Fruit fly (Drosophila melanogaster) whole organism, embryonic: ENCODE measurements around the gene Pa1.
A peak's percentile ranks its signal among the peaks of the same experiment; 100 is the strongest.

Experiments used
- Blimp-1 ChIP-seq: fragments of 200-800 bp; sonication (Bioruptor generic); optimal IDR thresholded peaks from 3 replicates; lab custom pipeline; 2018; ENCODE audit warnings: missing biosample characterization, missing genetic modification characterization, mild to moderate bottlenecking, moderate library complexity, missing genetic modification reagents
- CG10147 ChIP-seq: fragments of 200-800 bp; sonication (Bioruptor generic); optimal IDR thresholded peaks from 2 replicates; lab custom pipeline; 2019; ENCODE audit warnings: missing biosample characterization, mild to moderate bottlenecking, missing genetic modification characterization, moderate library complexity
- CG10543 ChIP-seq: fragments of 200-800 bp; sonication (Bioruptor generic); optimal IDR thresholded peaks from 3 replicates; lab custom pipeline; 2017; ENCODE audit warnings: missing biosample characterization, mild to moderate bottlenecking, missing genetic modification characterization, moderate library complexity
- CG11504 ChIP-seq: fragments of 200-800 bp; sonication (Bioruptor generic); optimal IDR thresholded peaks from 3 replicates; lab custom pipeline; 2019; ENCODE audit warnings: missing biosample characterization, mild to moderate bottlenecking, missing genetic modification characterization, moderate library complexity
- CG12236 ChIP-seq: fragments of 200-800 bp; sonication (Bioruptor generic); optimal IDR thresholded peaks from 2 replicates; lab custom pipeline; 2016; ENCODE audit warnings: missing biosample characterization, missing genetic modification characterization
- CG12391 ChIP-seq: fragments of 200-800 bp; sonication (Bioruptor generic); optimal IDR thresholded peaks from 3 replicates; lab custom pipeline; 2018; ENCODE audit warnings: missing biosample characterization, mild to moderate bottlenecking, missing genetic modification characterization, moderate library complexity
- CG13624 ChIP-seq: fragments of 200-800 bp; sonication (Bioruptor generic); optimal IDR thresholded peaks from 2 replicates; lab custom pipeline; 2016; ENCODE audit warnings: missing biosample characterization, missing genetic modification characterization
- CG15696 ChIP-seq: fragments of 200-800 bp; sonication (Bioruptor generic); optimal IDR thresholded peaks from 2 replicates; lab custom pipeline; 2019; ENCODE audit warnings: missing biosample characterization, mild to moderate bottlenecking, missing genetic modification characterization, moderate library complexity
- CG1603 ChIP-seq: fragments of 200-800 bp; sonication (Bioruptor generic); optimal IDR thresholded peaks from 2 replicates; lab custom pipeline; 2019; ENCODE audit warnings: missing biosample characterization, mild to moderate bottlenecking, missing genetic modification characterization, moderate library complexity
- CG34224 ChIP-seq: fragments of 200-800 bp; sonication (Bioruptor generic); IDR thresholded peaks from 3 replicates; pipeline ENCODE4 v1.3.6; 2022; ENCODE audit warnings: missing biosample characterization, missing genetic modification characterization; ENCODE audit not compliant: partially characterized antibody
- CG6689 ChIP-seq: fragments of 200-800 bp; sonication (Bioruptor generic); IDR thresholded peaks from 2 replicates; pipeline ENCODE4 v1.3.6; 2022; ENCODE audit warnings: missing biosample characterization, missing genetic modification characterization
- CG7357 ChIP-seq: fragments of 200-800 bp; sonication (Bioruptor generic); IDR thresholded peaks from 3 replicates; pipeline ENCODE4 v1.3.6; 2022; ENCODE audit warnings: missing biosample characterization, missing genetic modification characterization
- CG9727 ChIP-seq: fragments of 200-800 bp; sonication (Bioruptor generic); optimal IDR thresholded peaks from 3 replicates; lab custom pipeline; 2017; ENCODE audit warnings: missing biosample characterization, mild to moderate bottlenecking, missing genetic modification characterization
- CHES-1-like ChIP-seq: fragments of 200-800 bp; sonication (Bioruptor generic); optimal IDR thresholded peaks from 2 replicates; lab custom pipeline; 2016; ENCODE audit warnings: missing biosample characterization, missing genetic modification characterization
- CoRest ChIP-seq: fragments of 200-800 bp; sonication (Bioruptor generic); optimal IDR thresholded peaks from 3 replicates; lab custom pipeline; 2018; ENCODE audit warnings: missing biosample characterization, mild to moderate bottlenecking, missing genetic modification characterization, moderate library complexity
- D ChIP-seq, 2 experiments: fragments of 200-800 bp in 1 of 2; fragments of >200 bp in 1 of 2; sonication (Bioruptor generic) in 1 of 2; optimal IDR thresholded peaks; 2 replicates in 1 of 2; 3 replicates in 1 of 2; lab custom pipeline; 2017; ENCODE audit warnings: mild to moderate bottlenecking in 1 of 2, missing biosample characterization in 1 of 2, missing genetic modification characterization in 1 of 2, missing genetic modification reagents in 1 of 2
- Dip3 ChIP-seq: fragments of 200-800 bp; sonication (Bioruptor generic); optimal IDR thresholded peaks from 3 replicates; lab custom pipeline; 2016; ENCODE audit warnings: missing biosample characterization, missing genetic modification characterization
- Dp ChIP-seq: fragments of 200-800 bp; sonication (Bioruptor generic); optimal IDR thresholded peaks from 2 replicates; lab custom pipeline; 2018; ENCODE audit warnings: missing biosample characterization, mild to moderate bottlenecking, missing genetic modification characterization, moderate library complexity
- E2f2 ChIP-seq: fragments of 200-800 bp; sonication (Bioruptor generic); IDR thresholded peaks from 2 replicates; pipeline ENCODE4 v1.3.6; 2022; ENCODE audit warnings: missing biosample characterization, missing genetic modification characterization
- Fer3 ChIP-seq: fragments of 200-800 bp; sonication (Bioruptor generic); optimal IDR thresholded peaks from 2 replicates; lab custom pipeline; 2018; ENCODE audit warnings: missing biosample characterization, mild to moderate bottlenecking, missing genetic modification characterization, moderate library complexity
- Gsc ChIP-seq: fragments of 200-800 bp; sonication (Bioruptor generic); IDR thresholded peaks from 2 replicates; pipeline ENCODE4 v1.3.6; 2022; ENCODE audit warnings: missing biosample characterization, missing genetic modification characterization
- Gug ChIP-seq: fragments of 200-800 bp; sonication (Bioruptor generic); IDR thresholded peaks from 4 replicates; pipeline ENCODE4 v1.3.6; 2022; ENCODE audit warnings: missing biosample characterization, missing genetic modification characterization
- Hand ChIP-seq: fragments of 200-800 bp; sonication (Bioruptor generic); optimal IDR thresholded peaks from 2 replicates; lab custom pipeline; 2017; ENCODE audit warnings: mild to moderate bottlenecking, missing biosample characterization, missing genetic modification reagents, missing genetic modification characterization
- HmgZ ChIP-seq: fragments of 200-800 bp; sonication (Bioruptor generic); optimal IDR thresholded peaks from 2 replicates; lab custom pipeline; 2018; ENCODE audit warnings: missing biosample characterization, mild to moderate bottlenecking, missing genetic modification characterization
- Hmx ChIP-seq: fragments of 200-800 bp; sonication (Bioruptor generic); optimal IDR thresholded peaks from 2 replicates; lab custom pipeline; 2016; ENCODE audit warnings: missing biosample characterization, missing genetic modification characterization
- Hsf ChIP-seq: fragments of 200-800 bp; sonication (Bioruptor generic); optimal IDR thresholded peaks from 3 replicates; lab custom pipeline; 2016; ENCODE audit warnings: missing biosample characterization, missing genetic modification characterization
- MESR4 ChIP-seq: fragments of 200-800 bp; sonication (Bioruptor generic); optimal IDR thresholded peaks from 2 replicates; lab custom pipeline; 2018; ENCODE audit warnings: missing biosample characterization, mild to moderate bottlenecking, missing genetic modification characterization, moderate library complexity
- NK7.1 ChIP-seq: fragments of 200-800 bp; sonication (Bioruptor generic); optimal IDR thresholded peaks from 3 replicates; lab custom pipeline; 2016; ENCODE audit warnings: missing biosample characterization, missing genetic modification characterization
- Oli ChIP-seq: fragments of 200-800 bp; sonication (Bioruptor generic); optimal IDR thresholded peaks from 2 replicates; lab custom pipeline; 2018; ENCODE audit warnings: missing biosample characterization, mild to moderate bottlenecking, missing genetic modification characterization, moderate library complexity
- Side ChIP-seq: fragments of 200-800 bp; sonication (Bioruptor generic); optimal IDR thresholded peaks from 2 replicates; lab custom pipeline; 2016; ENCODE audit warnings: missing biosample characterization, missing genetic modification characterization
- TFAM ChIP-seq: fragments of 200-800 bp; sonication (Bioruptor generic); optimal IDR thresholded peaks from 2 replicates; lab custom pipeline; 2017; ENCODE audit warnings: missing biosample characterization, missing genetic modification characterization, inconsistent platforms
- abd-A ChIP-seq: fragments of 200-800 bp; sonication (Bioruptor generic); optimal IDR thresholded peaks from 3 replicates; lab custom pipeline; 2019; ENCODE audit warnings: missing biosample characterization, mild to moderate bottlenecking, missing genetic modification characterization, moderate library complexity
- aop ChIP-seq: fragments of 200-800 bp; sonication (Bioruptor generic); IDR thresholded peaks from 2 replicates; pipeline ENCODE4 v1.3.6; 2022; ENCODE audit warnings: missing biosample characterization, missing genetic modification characterization
- ap ChIP-seq: fragments of 200-800 bp; sonication (Bioruptor generic); IDR thresholded peaks from 2 replicates; pipeline ENCODE4 v1.3.6; 2022; ENCODE audit warnings: missing biosample characterization, missing genetic modification characterization
- btn ChIP-seq: fragments of 200-800 bp; sonication (Bioruptor generic); optimal IDR thresholded peaks from 2 replicates; lab custom pipeline; 2016; ENCODE audit warnings: missing biosample characterization, missing genetic modification characterization
- disco-r ChIP-seq: fragments of 200-800 bp; sonication (Bioruptor generic); optimal IDR thresholded peaks from 2 replicates; lab custom pipeline; 2016; ENCODE audit warnings: missing biosample characterization, missing genetic modification characterization
- dmrt99B ChIP-seq: fragments of 200-800 bp; sonication (Bioruptor generic); optimal IDR thresholded peaks from 2 replicates; lab custom pipeline; 2018; ENCODE audit warnings: missing biosample characterization, mild to moderate bottlenecking, missing genetic modification characterization, moderate library complexity
- en ChIP-seq: fragments of 200-800 bp; sonication (Bioruptor generic); optimal IDR thresholded peaks from 2 replicates; lab custom pipeline; 2016; ENCODE audit warnings: missing biosample characterization, missing genetic modification characterization
- eve ChIP-seq, 2 experiments: fragments of >200 bp; optimal IDR thresholded peaks; 2 replicates each; lab custom pipeline; 2017; ENCODE audit warnings: missing biosample characterization in 2 of 2, missing genetic modification characterization in 2 of 2
- kni ChIP-seq: fragments of 200-800 bp; sonication (Bioruptor generic); optimal IDR thresholded peaks from 3 replicates; lab custom pipeline; 2017; ENCODE audit warnings: mild to moderate bottlenecking, missing biosample characterization, missing genetic modification reagents, missing genetic modification characterization
- lbe ChIP-seq: fragments of 200-800 bp; sonication (Bioruptor generic); optimal IDR thresholded peaks from 2 replicates; lab custom pipeline; 2016; ENCODE audit warnings: missing biosample characterization, mild to moderate bottlenecking, missing genetic modification characterization
- nau ChIP-seq: fragments of 200-800 bp; sonication (Bioruptor generic); optimal IDR thresholded peaks from 3 replicates; lab custom pipeline; 2017; ENCODE audit warnings: missing biosample characterization, mild to moderate bottlenecking, missing genetic modification characterization, missing genetic modification reagents
- pnt ChIP-seq: fragments of 200-800 bp; sonication (Bioruptor generic); optimal IDR thresholded peaks from 3 replicates; lab custom pipeline; 2016; ENCODE audit warnings: missing biosample characterization, missing genetic modification characterization
- ranshi ChIP-seq: fragments of 200-800 bp; sonication (Bioruptor generic); IDR thresholded peaks from 2 replicates; pipeline ENCODE4 v1.3.6; 2022; ENCODE audit warnings: missing biosample characterization, missing genetic modification characterization
- sd ChIP-seq: fragments of 200-800 bp; sonication (Bioruptor generic); optimal IDR thresholded peaks from 3 replicates; lab custom pipeline; 2018; ENCODE audit warnings: missing biosample characterization, mild to moderate bottlenecking, missing genetic modification characterization, moderate library complexity
- shn ChIP-seq: fragments of 200-800 bp; sonication (Bioruptor generic); optimal IDR thresholded peaks from 3 replicates; lab custom pipeline; 2016; ENCODE audit warnings: missing biosample characterization, missing genetic modification characterization
- slou ChIP-seq: fragments of 200-800 bp; sonication (Bioruptor generic); optimal IDR thresholded peaks from 3 replicates; lab custom pipeline; 2016; ENCODE audit warnings: missing biosample characterization, missing genetic modification characterization
- trh ChIP-seq: fragments of 200-800 bp; sonication (Bioruptor generic); optimal IDR thresholded peaks from 2 replicates; lab custom pipeline; 2016; ENCODE audit warnings: missing biosample characterization, missing genetic modification characterization
- zen2 ChIP-seq: fragments of 200-800 bp; sonication (Bioruptor generic); IDR thresholded peaks from 3 replicates; pipeline ENCODE4 v1.3.6; 2022; ENCODE audit warnings: missing biosample characterization, missing genetic modification characterization; ENCODE audit not compliant: partially characterized antibody

Pa1 gene

dm6 chrX:11326213-11326731 is 32.8 kb upstream of the Pa1 start (continued):
- TF ChIP-seq CG10543 (GFP tag; lab: Kevin White, UChicago) (peak; percentile 52), zen2 (no peak), nau (GFP tag; lab: Kevin White, UChicago) (no peak), CG13624 (GFP tag; lab: Kevin White, UChicago) (peak; percentile 73), disco-r (GFP tag; lab: Kevin White, UChicago) (peak; percentile 20), MESR4 (GFP tag; lab: Kevin White, UChicago) (peak; percentile 8), CoRest (tag; lab: Kevin White, UChicago) (peak; percentile 80), lbe (GFP tag; lab: Kevin White, UChicago) (peak; percentile 19), sd (tag; lab: Kevin White, UChicago) (peak; percentile 79), ranshi (peak; percentile 63), en (GFP tag; lab: Kevin White, UChicago) (peak; percentile 60), CG1603 (tag; lab: Kevin White, UChicago) (no peak), D (optimal IDR thresholded peaks at IDR 0.05; lab: Kevin White, UChicago) (no peak), D (GFP tag; optimal IDR thresholded peaks at IDR 0.05; lab: Kevin White, UChicago) (peak; percentile 65), btn (GFP tag; lab: Kevin White, UChicago) (peak; percentile 29), TFAM (GFP tag; lab: Kevin White, UChicago) (no peak), CG10147 (GFP tag; lab: Kevin White, UChicago) (peak; percentile 65), Hand (GFP tag; lab: Kevin White, UChicago) (peak; percentile 35), CG12391 (tag; lab: Kevin White, UChicago) (peak; percentile 63), CG7357 (GFP tag; lab: Robert Waterston, UW) (0 out of 3 replicates have a peak, but pooled peaks have one; percentile 37), CG34224 (GFP tag; lab: Robert Waterston, UW) (no peak), shn (GFP tag; lab: Kevin White, UChicago) (peak; percentile 43), Gug (GFP tag; lab: Robert Waterston, UW) (peak; percentile 32; the same call in 1 of the 4 replicates), Hsf (GFP tag; lab: Kevin White, UChicago) (peak; percentile 63), Oli (tag; lab: Kevin White, UChicago) (peak; percentile 81), E2f2 (GFP tag; lab: Robert Waterston, UW) (peak; percentile 34; the same call in 1 of the 2 replicates), Side (peak; percentile 33), trh (GFP tag; lab: Kevin White, UChicago) (peak; percentile 7), Blimp-1 (GFP tag; lab: Kevin White, UChicago) (peak; percentile 78), Dip3 (GFP tag; lab: Kevin White, UChicago) (peak; percentile 52), CG6689 (peak; percentile 46), slou (GFP tag; lab: Kevin White, UChicago) (peak; percentile 51), abd-A (tag; lab: Kevin White, UChicago) (no peak), ap (peak; percentile 40; the same call in 1 of the 2 replicates), CG9727 (GFP tag; lab: Kevin White, UChicago) (peak; percentile 74), pnt (peak; percentile 35), eve (GFP tag; optimal IDR thresholded peaks at IDR 0.05; lab: Kevin White, UChicago) (no peak), Dp (GFP tag; lab: Kevin White, UChicago) (no peak), kni (GFP tag; lab: Kevin White, UChicago) (peak; percentile 64), CG15696 (tag; lab: Kevin White, UChicago) (peak; percentile 42), CHES-1-like (peak; percentile 24), aop (GFP tag; lab: Robert Waterston, UW) (no peak), CG12236 (GFP tag; lab: Kevin White, UChicago) (peak; percentile 14), CG11504 (tag; lab: Kevin White, UChicago) (peak; percentile 79), Gsc (GFP tag; lab: Robert Waterston, UW) (no peak), HmgZ (tag; lab: Kevin White, UChicago) (peak; percentile 54), Fer3 (peak; percentile 62), dmrt99B (tag; lab: Kevin White, UChicago) (peak; percentile 83), Hmx (GFP tag; lab: Kevin White, UChicago) (peak; percentile 45), NK7.1 (GFP tag; lab: Kevin White, UChicago) (peak; percentile 36)
